Fruit fly (Drosophila melanogaster) whole organism, embryonic: ENCODE results near the gene CG33120.
A peak's percentile ranks its signal among the peaks of the same experiment; 100 is the strongest.

Source experiments
- Aef1 ChIP-seq: fragments of 200-800 bp; sonication (Bioruptor generic); IDR thresholded peaks from 3 replicates; pipeline ENCODE4 v1.3.6; 2022; ENCODE audit warnings: missing biosample characterization, missing genetic modification characterization
- CG10267 ChIP-seq: fragments of 200-800 bp; sonication (Bioruptor generic); optimal IDR thresholded peaks from 2 replicates; lab custom pipeline; 2018; ENCODE audit warnings: missing biosample characterization, mild to moderate bottlenecking, missing genetic modification characterization, moderate library complexity
- CG10654 ChIP-seq: fragments of 200-800 bp; sonication (Bioruptor generic); optimal IDR thresholded peaks from 2 replicates; lab custom pipeline; 2016; ENCODE audit warnings: missing biosample characterization, missing genetic modification characterization
- CG11504 ChIP-seq: fragments of 200-800 bp; sonication (Bioruptor generic); optimal IDR thresholded peaks from 3 replicates; lab custom pipeline; 2019; ENCODE audit warnings: missing biosample characterization, mild to moderate bottlenecking, missing genetic modification characterization, moderate library complexity
- CG12391 ChIP-seq: fragments of 200-800 bp; sonication (Bioruptor generic); optimal IDR thresholded peaks from 3 replicates; lab custom pipeline; 2018; ENCODE audit warnings: missing biosample characterization, mild to moderate bottlenecking, missing genetic modification characterization, moderate library complexity
- CG14710 ChIP-seq: fragments of 200-800 bp; sonication (Bioruptor generic); optimal IDR thresholded peaks from 3 replicates; lab custom pipeline; 2019; ENCODE audit warnings: missing biosample characterization, mild to moderate bottlenecking, missing genetic modification characterization, moderate library complexity
- CG15073 ChIP-seq: fragments of 200-800 bp; sonication (Bioruptor generic); optimal IDR thresholded peaks from 2 replicates; lab custom pipeline; 2016; ENCODE audit warnings: missing biosample characterization, missing genetic modification characterization
- CG1603 ChIP-seq: fragments of 200-800 bp; sonication (Bioruptor generic); optimal IDR thresholded peaks from 2 replicates; lab custom pipeline; 2019; ENCODE audit warnings: missing biosample characterization, mild to moderate bottlenecking, missing genetic modification characterization, moderate library complexity
- CG18262 ChIP-seq: fragments of 200-800 bp; optimal IDR thresholded peaks from 3 replicates; lab custom pipeline; 2019; ENCODE audit warnings: missing biosample characterization, mild to moderate bottlenecking, missing genetic modification characterization, moderate library complexity
- CG2129 ChIP-seq: fragments of 200-800 bp; sonication (Bioruptor generic); IDR thresholded peaks from 2 replicates; pipeline ENCODE4 v1.3.6; 2022; ENCODE audit warnings: missing biosample characterization, missing genetic modification characterization; ENCODE audit not compliant: partially characterized antibody
- CG2712 ChIP-seq: fragments of 200-800 bp; optimal IDR thresholded peaks from 3 replicates; lab custom pipeline; 2019; ENCODE audit warnings: missing biosample characterization, mild to moderate bottlenecking, missing genetic modification characterization, moderate library complexity
- CG4730 ChIP-seq: fragments of 200-800 bp; sonication (Bioruptor generic); IDR thresholded peaks from 2 replicates; pipeline ENCODE4 v1.3.6; 2022; ENCODE audit warnings: missing biosample characterization, missing genetic modification characterization
- CG6254 ChIP-seq: fragments of 200-800 bp; sonication (Bioruptor generic); optimal IDR thresholded peaks from 3 replicates; lab custom pipeline; 2017; ENCODE audit warnings: mild to moderate bottlenecking, missing biosample characterization, missing genetic modification reagents, missing genetic modification characterization
- CG6272 ChIP-seq: fragments of 200-800 bp; sonication (Bioruptor generic); IDR thresholded peaks from 2 replicates; pipeline ENCODE4 v1.3.6; 2022; ENCODE audit warnings: missing biosample characterization, missing genetic modification characterization
- CG6689 ChIP-seq: fragments of 200-800 bp; sonication (Bioruptor generic); IDR thresholded peaks from 2 replicates; pipeline ENCODE4 v1.3.6; 2022; ENCODE audit warnings: missing biosample characterization, missing genetic modification characterization
- CG8359 ChIP-seq: fragments of 200-800 bp; sonication (Bioruptor generic); optimal IDR thresholded peaks from 2 replicates; lab custom pipeline; 2017; ENCODE audit warnings: missing biosample characterization, mild to moderate bottlenecking, missing genetic modification characterization, borderline replicate concordance
- CG9437 ChIP-seq: fragments of 200-800 bp; sonication (Bioruptor generic); optimal IDR thresholded peaks from 2 replicates; lab custom pipeline; 2018; ENCODE audit warnings: missing biosample characterization, mild to moderate bottlenecking, missing genetic modification characterization
- CG9727 ChIP-seq: fragments of 200-800 bp; sonication (Bioruptor generic); optimal IDR thresholded peaks from 3 replicates; lab custom pipeline; 2017; ENCODE audit warnings: missing biosample characterization, mild to moderate bottlenecking, missing genetic modification characterization
- D ChIP-seq, 2 experiments: fragments of 200-800 bp in 1 of 2; fragments of >200 bp in 1 of 2; sonication (Bioruptor generic) in 1 of 2; optimal IDR thresholded peaks; 2 replicates in 1 of 2; 3 replicates in 1 of 2; lab custom pipeline; 2017; ENCODE audit warnings: mild to moderate bottlenecking in 1 of 2, missing biosample characterization in 1 of 2, missing genetic modification characterization in 1 of 2, missing genetic modification reagents in 1 of 2
- Doc2 ChIP-seq: fragments of 200-800 bp; sonication (Bioruptor generic); IDR thresholded peaks from 2 replicates; pipeline ENCODE4 v1.3.6; 2022; ENCODE audit warnings: missing biosample characterization, missing genetic modification characterization
- E2f2 ChIP-seq: fragments of 200-800 bp; sonication (Bioruptor generic); IDR thresholded peaks from 2 replicates; pipeline ENCODE4 v1.3.6; 2022; ENCODE audit warnings: missing biosample characterization, missing genetic modification characterization
- Ets65A ChIP-seq: fragments of 200-800 bp; sonication (Bioruptor generic); peaks from one replicate; lab custom pipeline; 2016; ENCODE audit warnings: missing biosample characterization, missing genetic modification characterization
- Hr51 ChIP-seq, 2 experiments: fragments of 200-800 bp; sonication (Bioruptor generic); optimal IDR thresholded peaks; 2 replicates in 1 of 2; 3 replicates in 1 of 2; lab custom pipeline; 2016 to 2018; ENCODE audit warnings: missing biosample characterization in 2 of 2, missing genetic modification characterization in 2 of 2, mild to moderate bottlenecking in 1 of 2, moderate library complexity in 1 of 2
- Jarid2 ChIP-seq: fragments of 200-800 bp; sonication (Bioruptor generic); optimal IDR thresholded peaks from 3 replicates; lab custom pipeline; 2017; ENCODE audit warnings: mild to moderate bottlenecking, missing biosample characterization, missing genetic modification reagents, missing genetic modification characterization
- Nf-YB ChIP-seq: fragments of 200-800 bp; sonication (Bioruptor generic); optimal IDR thresholded peaks from 3 replicates; lab custom pipeline; 2019; ENCODE audit warnings: missing biosample characterization, mild to moderate bottlenecking, missing genetic modification characterization, moderate library complexity
- Nf-YC ChIP-seq: fragments of 200-800 bp; optimal IDR thresholded peaks from 3 replicates; lab custom pipeline; 2019; ENCODE audit warnings: missing biosample characterization, mild to moderate bottlenecking, missing genetic modification characterization, moderate library complexity
- Taf1 ChIP-seq: fragments of 200-800 bp; sonication (Bioruptor generic); IDR thresholded peaks from 2 replicates; pipeline ENCODE4 v1.3.6; 2022; ENCODE audit warnings: missing biosample characterization, missing genetic modification characterization
- Xrp1 ChIP-seq: fragments of 200-800 bp; sonication (Bioruptor generic); IDR thresholded peaks from 2 replicates; pipeline ENCODE4 v1.3.6; 2022; ENCODE audit warnings: missing biosample characterization, missing genetic modification characterization
- ac ChIP-seq: fragments of 200-800 bp; sonication (Bioruptor generic); optimal IDR thresholded peaks from 3 replicates; lab custom pipeline; 2017; ENCODE audit warnings: missing biosample characterization, mild to moderate bottlenecking, missing genetic modification characterization
- caup ChIP-seq: fragments of 200-800 bp; sonication (Bioruptor generic); optimal IDR thresholded peaks from 3 replicates; lab custom pipeline; 2017; ENCODE audit warnings: missing biosample characterization, mild to moderate bottlenecking, missing genetic modification characterization, moderate library complexity; ENCODE audit not compliant: severe bottlenecking
- cg ChIP-seq: fragments of 200-800 bp; sonication (Bioruptor generic); optimal IDR thresholded peaks from 3 replicates; lab custom pipeline; 2019; ENCODE audit warnings: missing biosample characterization, mild to moderate bottlenecking, missing genetic modification characterization, moderate library complexity
- chif ChIP-seq, 2 experiments: fragments of 200-800 bp; sonication (Bioruptor generic); optimal IDR thresholded peaks; 3 replicates each; lab custom pipeline; 2016; ENCODE audit warnings: missing biosample characterization in 2 of 2, missing genetic modification characterization in 2 of 2
- crc ChIP-seq: fragments of 200-800 bp; sonication (Bioruptor generic); optimal IDR thresholded peaks from 2 replicates; lab custom pipeline; 2016; ENCODE audit warnings: missing biosample characterization, missing genetic modification characterization
- gce ChIP-seq: fragments of 200-800 bp; sonication (Bioruptor generic); IDR thresholded peaks from 3 replicates; pipeline ENCODE4 v1.3.6; 2022; ENCODE audit warnings: missing biosample characterization, missing genetic modification characterization
- gem ChIP-seq: fragments of 200-800 bp; sonication (Bioruptor generic); optimal IDR thresholded peaks from 2 replicates; lab custom pipeline; 2019; ENCODE audit warnings: missing biosample characterization, mild to moderate bottlenecking, missing genetic modification characterization, moderate library complexity
- ham ChIP-seq: fragments of 200-800 bp; sonication (Bioruptor generic); IDR thresholded peaks from 2 replicates; pipeline ENCODE4 v1.3.6; 2022; ENCODE audit warnings: missing biosample characterization, missing genetic modification characterization
- lbe ChIP-seq: fragments of 200-800 bp; sonication (Bioruptor generic); optimal IDR thresholded peaks from 2 replicates; lab custom pipeline; 2016; ENCODE audit warnings: missing biosample characterization, mild to moderate bottlenecking, missing genetic modification characterization
- prd ChIP-seq, 3 experiments: fragments of >200 bp in 2 of 3; fragments of 200-800 bp in 1 of 3; sonication (Bioruptor generic) in 1 of 3; optimal IDR thresholded peaks in 2 of 3; IDR thresholded peaks in 1 of 3; 2 replicates in 2 of 3; 3 replicates in 1 of 3; pipeline versions ENCODE4 v1.3.6 to Lab custom; 2017 to 2022; ENCODE audit warnings: missing biosample characterization in 1 of 3, missing genetic modification characterization in 1 of 3
- rib ChIP-seq: fragments of 200-800 bp; sonication (Bioruptor generic); IDR thresholded peaks from 2 replicates; pipeline ENCODE4 v1.3.6; 2022; ENCODE audit warnings: missing biosample characterization, missing genetic modification characterization
- row ChIP-seq: fragments of 200-800 bp; sonication (Bioruptor generic); IDR thresholded peaks from 3 replicates; pipeline ENCODE4 v1.3.6; 2022; ENCODE audit warnings: missing biosample characterization, missing genetic modification characterization
- schlank ChIP-seq: fragments of 200-800 bp; sonication (Bioruptor generic); optimal IDR thresholded peaks from 2 replicates; lab custom pipeline; 2018; ENCODE audit warnings: missing biosample characterization, mild to moderate bottlenecking, missing genetic modification characterization
- sens ChIP-seq: fragments of 200-800 bp; sonication (Bioruptor generic); peaks from one replicate; lab custom pipeline; 2016; ENCODE audit warnings: missing biosample characterization, missing genetic modification characterization
- slbo ChIP-seq: fragments of 200-800 bp; sonication (Bioruptor generic); IDR thresholded peaks from 2 replicates; pipeline ENCODE4 v1.3.6; 2022; ENCODE audit warnings: missing biosample characterization, missing genetic modification characterization
- tll ChIP-seq, 2 experiments: fragments of 200-800 bp in 1 of 2; fragments of >200 bp in 1 of 2; sonication (Bioruptor generic) in 1 of 2; optimal IDR thresholded peaks; 2 replicates each; lab custom pipeline; 2017 to 2019; ENCODE audit warnings: missing biosample characterization in 2 of 2, missing genetic modification characterization in 2 of 2, mild to moderate bottlenecking in 1 of 2, moderate library complexity in 1 of 2
- tna ChIP-seq: fragments of 200-800 bp; sonication (Bioruptor generic); IDR thresholded peaks from 2 replicates; pipeline ENCODE4 v1.3.6; 2022; ENCODE audit warnings: missing biosample characterization, missing genetic modification characterization; ENCODE audit not compliant: partially characterized antibody
- zen ChIP-seq: fragments of 200-800 bp; sonication (Bioruptor generic); optimal IDR thresholded peaks from 3 replicates; lab custom pipeline; 2018; ENCODE audit warnings: missing biosample characterization, mild to moderate bottlenecking, missing genetic modification characterization, moderate library complexity
- zfh1 ChIP-seq: fragments of 200-800 bp; sonication (Bioruptor generic); IDR thresholded peaks from 3 replicates; pipeline ENCODE4 v1.3.6; 2022; ENCODE audit warnings: missing biosample characterization, missing genetic modification characterization

The CG33120 gene

dm6 chr2L:18805637-18806403 lies 38.6 kb downstream of the CG33120 start:
- no peak for TF ChIP-seq rib (GFP tag; lab: Robert Waterston, UW)
- TF ChIP-seq row = peak; percentile 26; the same call in 1 of the 3 replicates
- TF ChIP-seq chif (GFP tag; optimal IDR thresholded peaks at IDR 0.05; lab: Kevin White, UChicago) = peak in 1 of 2 experiments; percentile 14
- no peak for TF ChIP-seq CG10654 (GFP tag; lab: Kevin White, UChicago)
- 0 out of 3 replicates have a peak, but pooled peaks have one; percentile 13 for TF ChIP-seq zfh1 (GFP tag; lab: Robert Waterston, UW)
- TF ChIP-seq Aef1 (GFP tag; lab: Robert Waterston, UW) = no peak
- TF ChIP-seq gem (tag; lab: Kevin White, UChicago) = peak; percentile 39
- peak; percentile 1 for TF ChIP-seq CG6254 (GFP tag; lab: Kevin White, UChicago)
- 0 out of 2 replicates have a peak, but pooled peaks have one; percentile 9 for TF ChIP-seq E2f2 (GFP tag; lab: Robert Waterston, UW)
- TF ChIP-seq CG2712 (tag; lab: Kevin White, UChicago) = peak; percentile 31
- TF ChIP-seq CG10267 (tag; lab: Kevin White, UChicago) = peak; percentile 9
- TF ChIP-seq D (optimal IDR thresholded peaks at IDR 0.05; lab: Kevin White, UChicago) = no peak
- TF ChIP-seq D (GFP tag; optimal IDR thresholded peaks at IDR 0.05; lab: Kevin White, UChicago) = peak; percentile 18
- TF ChIP-seq zen (tag; lab: Kevin White, UChicago) = peak; percentile 21
- TF ChIP-seq Hr51 (GFP tag; optimal IDR thresholded peaks at IDR 0.05; lab: Kevin White, UChicago) = no peak
- TF ChIP-seq slbo (GFP tag; lab: Robert Waterston, UW) = no peak
- TF ChIP-seq prd (optimal IDR thresholded peaks at IDR 0.05; lab: Kevin White, UChicago) = no peak
- peak; percentile 65; the same call in 2 of the 3 replicates for TF ChIP-seq prd (GFP tag; IDR thresholded peaks at IDR 0.05; lab: Robert Waterston, UW)
- peak; percentile 13 for TF ChIP-seq Jarid2 (GFP tag; lab: Kevin White, UChicago)
- TF ChIP-seq crc (GFP tag; lab: Kevin White, UChicago) = no peak
- TF ChIP-seq Doc2 (GFP tag; lab: Robert Waterston, UW) = no peak
- peak; percentile 16 for TF ChIP-seq CG18262 (tag; lab: Kevin White, UChicago)
- TF ChIP-seq Xrp1 (GFP tag; lab: Robert Waterston, UW) = peak; percentile 55
- TF ChIP-seq CG9437 (GFP tag; lab: Kevin White, UChicago) = no peak
- peak; percentile 7 for TF ChIP-seq CG9727 (GFP tag; lab: Kevin White, UChicago)
- no peak for TF ChIP-seq tll (GFP tag; optimal IDR thresholded peaks at IDR 0.05; lab: Kevin White, UChicago)
- TF ChIP-seq Taf1 (GFP tag; lab: Robert Waterston, UW) = no peak
- peak; percentile 77 for TF ChIP-seq sens (GFP tag; lab: Kevin White, UChicago)
- TF ChIP-seq schlank (tag; lab: Kevin White, UChicago) = no peak
- peak; percentile 69 for TF ChIP-seq Nf-YB (GFP tag; lab: Kevin White, UChicago)
- TF ChIP-seq lbe (GFP tag; lab: Kevin White, UChicago) = no peak
- TF ChIP-seq caup = no peak
- no peak for TF ChIP-seq gce (GFP tag; lab: Robert Waterston, UW)
- no peak for TF ChIP-seq CG15073 (GFP tag; lab: Kevin White, UChicago)
- no peak for TF ChIP-seq CG2129 (GFP tag; lab: Robert Waterston, UW)
- TF ChIP-seq tna (GFP tag; lab: Robert Waterston, UW) = no peak
- TF ChIP-seq CG4730 (GFP tag; lab: Robert Waterston, UW) = no peak
- TF ChIP-seq CG12391 (tag; lab: Kevin White, UChicago) = peak; percentile 6
- no peak for TF ChIP-seq CG6272 (GFP tag; lab: Robert Waterston, UW)
- TF ChIP-seq CG8359 (GFP tag; lab: Kevin White, UChicago) = no peak
- TF ChIP-seq CG6689 = 0 out of 2 replicates have a peak, but pooled peaks have one; percentile 16
- peak; percentile 2 for TF ChIP-seq CG11504 (tag; lab: Kevin White, UChicago)
- no peak for TF ChIP-seq ac
- 0 out of 2 replicates have a peak, but pooled peaks have one; percentile 5 for TF ChIP-seq ham (GFP tag; lab: Robert Waterston, UW)
- TF ChIP-seq CG14710 (tag; lab: Kevin White, UChicago) = peak; percentile 14
- TF ChIP-seq CG1603 = peak; percentile 14
- peak; percentile 48 for TF ChIP-seq cg
- TF ChIP-seq Nf-YC (tag; lab: Kevin White, UChicago) = peak; percentile 81
- TF ChIP-seq Ets65A (GFP tag; lab: Kevin White, UChicago) = peak; percentile 38
